Fruit fly (Drosophila melanogaster): Measurements from ENCODE around the gene CG12523.

dm6 chr3L:10759793-10760651 is 41.0 kb upstream of the CG12523 start:
- peak; percentile 95 for TF ChIP-seq OdsH (GFP tag; optimal IDR thresholded peaks at IDR 0.05)
- TF ChIP-seq Dfd (GFP tag; optimal IDR thresholded peaks at IDR 0.05) = no peak
- TF ChIP-seq N (GFP tag; optimal IDR thresholded peaks at IDR 0.05) = no peak
- peak; percentile 92 for TF ChIP-seq psq (GFP tag; optimal IDR thresholded peaks at IDR 0.05)
- no peak for TF ChIP-seq lola (GFP tag; optimal IDR thresholded peaks at IDR 0.05)

Measured in whole organism, wandering third instar larva.